Fruit fly (Drosophila melanogaster) whole organism, pupa: ENCODE data around the gene CG1943.

ENCODE experiments used
- CG10348 ChIP-seq: fragments of 200-800 bp; sonication (Bioruptor generic); IDR thresholded peaks from 2 replicates; pipeline ENCODE4 v1.3.6; 2022; ENCODE audit warnings: missing biosample characterization, missing genetic modification characterization
- CG14655 ChIP-seq: fragments of 200-800 bp; sonication (Bioruptor generic); optimal IDR thresholded peaks from 3 replicates; lab custom pipeline; 2017; ENCODE audit warnings: mild to moderate bottlenecking, missing biosample characterization, missing genetic modification reagents, missing genetic modification characterization
- CG32121 ChIP-seq: fragments of 200-800 bp; sonication (Bioruptor generic); IDR thresholded peaks from 2 replicates; pipeline ENCODE4 v1.3.6; 2022; ENCODE audit warnings: missing biosample characterization, missing genetic modification characterization
- CG8159 ChIP-seq: fragments of 200-800 bp; sonication (Bioruptor generic); optimal IDR thresholded peaks from 3 replicates; lab custom pipeline; 2018; ENCODE audit warnings: missing biosample characterization, mild to moderate bottlenecking, missing genetic modification characterization, moderate library complexity
- CG8301 ChIP-seq: fragments of 200-800 bp; sonication (Bioruptor generic); optimal IDR thresholded peaks from 2 replicates; lab custom pipeline; 2018; ENCODE audit warnings: missing biosample characterization, mild to moderate bottlenecking, missing genetic modification characterization
- D1 ChIP-seq: fragments of 200-800 bp; sonication (Bioruptor generic); optimal IDR thresholded peaks from 2 replicates; lab custom pipeline; 2018; ENCODE audit warnings: missing biosample characterization, mild to moderate bottlenecking, missing genetic modification characterization, moderate library complexity
- EcR ChIP-seq: fragments of 200-800 bp; sonication (Bioruptor generic); optimal IDR thresholded peaks from 3 replicates; lab custom pipeline; 2019; ENCODE audit warnings: missing biosample characterization, missing genetic modification characterization, mild to moderate bottlenecking, moderate library complexity, missing genetic modification reagents
- Pif1B ChIP-seq: fragments of 200-800 bp; sonication (Bioruptor generic); optimal IDR thresholded peaks from 3 replicates; lab custom pipeline; 2016; ENCODE audit warnings: missing biosample characterization, missing genetic modification characterization
- Snoo ChIP-seq: fragments of 200-800 bp; sonication (Bioruptor generic); optimal IDR thresholded peaks from 3 replicates; lab custom pipeline; 2017; ENCODE audit warnings: missing biosample characterization, mild to moderate bottlenecking, missing genetic modification characterization, inconsistent platforms
- fd96Ca ChIP-seq: fragments of 200-800 bp; sonication (Bioruptor generic); IDR thresholded peaks from 3 replicates; pipeline ENCODE4 v1.3.6; 2022; ENCODE audit warnings: missing biosample characterization, missing genetic modification characterization
- gl ChIP-seq: fragments of 200-800 bp; sonication (Bioruptor generic); optimal IDR thresholded peaks from 2 replicates; lab custom pipeline; 2018; ENCODE audit warnings: missing biosample characterization, mild to moderate bottlenecking, missing genetic modification characterization

- no peak for TF ChIP-seq D1 (tag; lab: Kevin White, UChicago)
- TF ChIP-seq CG32121: 0 out of 2 replicates have a peak, but pooled peaks have one; percentile 17
- no peak for TF ChIP-seq CG8301 (tag; lab: Kevin White, UChicago)
- TF ChIP-seq Snoo (tag; lab: Kevin White, UChicago): no peak
- no peak for TF ChIP-seq EcR (GFP tag; lab: Kevin White, UChicago)
- no peak for TF ChIP-seq CG14655 (GFP tag; lab: Kevin White, UChicago)
- TF ChIP-seq gl: no peak
- no peak for TF ChIP-seq fd96Ca (GFP tag; lab: Robert Waterston, UW)
- no peak for TF ChIP-seq Pif1B (GFP tag; lab: Kevin White, UChicago)
- no peak for TF ChIP-seq CG10348 (GFP tag; lab: Robert Waterston, UW)
- TF ChIP-seq CG8159 (tag; lab: Kevin White, UChicago): no peak
These were observed 48.5 kb downstream of the CG1943 start for dm6 chr3R:7123073-7123572.
